Worm (Caenorhabditis elegans) whole organism, mixed stage, embryonic: ENCODE measurements around the gene agt-2.
A peak's percentile ranks its signal among the peaks of the same experiment; 100 is the strongest.

Source experiments
- M03D4.4 ChIP-seq: sonication (generic microtip); optimal IDR thresholded peaks from 2 replicates; lab custom pipeline; 2017; ENCODE audit warnings: mild to moderate bottlenecking, missing genetic modification characterization, missing compliant biosample characterization
- ceh-83 ChIP-seq: fragments of 200-800 bp; sonication (Bioruptor generic); optimal IDR thresholded peaks from 2 replicates; lab custom pipeline; 2018; ENCODE audit warnings: mild to moderate bottlenecking, missing genetic modification characterization, missing compliant biosample characterization
- lin-32 ChIP-seq: fragments of 200-800 bp; sonication (Bioruptor generic); optimal IDR thresholded peaks from 2 replicates; lab custom pipeline; 2018; ENCODE audit warnings: mild to moderate bottlenecking, missing genetic modification characterization, missing compliant biosample characterization
- lsy-2 ChIP-seq: fragments of 150-350 bp; optimal IDR thresholded peaks from 2 replicates; lab custom pipeline; 2014; ENCODE audit warnings: missing biosample characterization, missing genetic modification characterization
- mls-2 ChIP-seq: sonication (generic microtip); optimal IDR thresholded peaks from 2 replicates; lab custom pipeline; 2016; ENCODE audit warnings: mild to moderate bottlenecking, missing genetic modification characterization, moderate library complexity, missing compliant biosample characterization
- nhr-28 ChIP-seq: fragments of 150-350 bp; optimal IDR thresholded peaks from 2 replicates; lab custom pipeline; 2014; ENCODE audit warnings: missing biosample characterization, missing genetic modification characterization
- nhr-76 ChIP-seq: sonication (generic microtip); optimal IDR thresholded peaks from 2 replicates; lab custom pipeline; 2017; ENCODE audit warnings: missing biosample characterization, missing genetic modification characterization
- pha-4 ChIP-seq: fragments of 150-350 bp; optimal IDR thresholded peaks from 2 replicates; lab custom pipeline; 2018; ENCODE audit warnings: missing biosample characterization, missing genetic modification reagents, missing genetic modification characterization
- sptf-1 ChIP-seq: sonication (generic microtip); optimal IDR thresholded peaks from 2 replicates; lab custom pipeline; 2017; ENCODE audit warnings: mild to moderate bottlenecking, missing genetic modification characterization, moderate library complexity, missing compliant biosample characterization

DNA sequence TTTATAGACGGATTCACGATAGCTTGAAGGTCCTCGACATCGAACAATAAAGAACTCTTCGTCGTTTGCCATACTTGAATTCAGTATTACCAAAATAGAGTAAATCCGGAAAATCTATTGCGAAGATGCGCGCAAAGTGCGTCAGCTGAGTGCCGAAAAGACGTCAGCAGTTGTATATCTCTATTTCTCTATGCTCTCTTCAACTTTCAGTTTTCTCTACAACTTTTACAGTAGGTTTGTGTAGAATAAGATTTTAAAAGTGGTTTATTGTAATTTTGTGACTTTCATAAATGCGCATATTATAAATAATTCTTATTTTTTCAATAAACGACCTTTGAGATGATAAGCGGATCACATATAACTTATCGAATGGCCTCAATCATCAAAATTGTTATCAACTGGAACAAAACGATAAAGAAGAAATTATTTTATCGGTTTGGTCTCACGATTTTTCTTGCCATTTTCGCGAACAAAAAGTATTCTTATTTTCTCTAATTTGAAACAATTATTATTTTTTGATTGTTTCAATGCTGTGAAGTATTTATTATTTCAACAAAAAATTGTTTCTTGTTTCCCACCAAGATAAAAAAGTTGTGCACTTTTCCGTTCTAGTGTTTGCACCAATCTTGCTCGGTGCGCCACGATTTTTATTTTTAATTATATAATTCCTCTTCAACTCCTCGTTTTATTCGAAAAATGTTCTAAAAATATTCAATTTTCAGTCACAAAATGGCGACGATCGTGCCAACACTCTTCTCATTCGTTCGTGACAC, at the start of gene agt-2, which contains the start of gene F09E5.3:
- TF ChIP-seq nhr-28 (tag; lab: Kevin White, UChicago) (no peak), nhr-76 (tag; lab: Kevin White, UChicago) (no peak), lsy-2 (tag; lab: Kevin White, UChicago) (peak; percentile 89), sptf-1 (tag; lab: Kevin White, UChicago) (peak; percentile 71), mls-2 (tag; lab: Kevin White, UChicago) (peak; percentile 17), lin-32 (no peak), ceh-83 (GFP tag; lab: Kevin White, UChicago) (peak; percentile 47), pha-4 (tag; lab: Kevin White, UChicago) (peak; percentile 95), M03D4.4 (peak; percentile 9)
